Fruit fly (Drosophila melanogaster): ENCODE measurements around the gene Tom20.

Tom20 gene

dm6 chr3L:20002482-20003234, 2.2 kb downstream of the Tom20 start, which contains the start of gene CG7668 (continued):
- TF ChIP-seq ash1 (GFP tag; optimal IDR thresholded peaks at IDR 0.05), result no peak
- peak; percentile 89 for TF ChIP-seq seq (GFP tag; IDR thresholded peaks at IDR 0.05)
- peak; percentile 97 for TF ChIP-seq Ets65A (GFP tag)
- peak; percentile 23 for TF ChIP-seq CG1647 (GFP tag; optimal IDR thresholded peaks at IDR 0.05)
- TF ChIP-seq Drgx (GFP tag; IDR thresholded peaks at IDR 0.05), result peak; percentile 90
- TF ChIP-seq CG9437 (GFP tag; optimal IDR thresholded peaks at IDR 0.05), result peak; percentile 75
- peak; percentile 93 for TF ChIP-seq CG2120 (GFP tag; optimal IDR thresholded peaks at IDR 0.05)
- peak; percentile 82 for TF ChIP-seq odd (GFP tag; optimal IDR thresholded peaks at IDR 0.05)
- peak; percentile 13; the same call in 1 of the 3 replicates for TF ChIP-seq CG34224 (GFP tag; IDR thresholded peaks at IDR 0.05; ENCODE audit: partially characterized antibody)
- TF ChIP-seq tap (tag; optimal IDR thresholded peaks at IDR 0.05), result peak; percentile 91
- peak; percentile 28 for TF ChIP-seq grn (GFP tag; optimal IDR thresholded peaks at IDR 0.05)
- TF ChIP-seq CG1529 (GFP tag; optimal IDR thresholded peaks at IDR 0.05), result peak; percentile 85
- peak; percentile 85 for TF ChIP-seq esg (GFP tag; conservative IDR thresholded peaks at IDR 0.05)
- TF ChIP-seq CG10565 (GFP tag; optimal IDR thresholded peaks at IDR 0.05), result peak; percentile 53
- TF ChIP-seq Awh (GFP tag; IDR thresholded peaks at IDR 0.05), result no peak
- TF ChIP-seq CG4820 (GFP tag; optimal IDR thresholded peaks at IDR 0.05), result peak; percentile 86
- no peak for TF ChIP-seq GATAe (GFP tag; conservative IDR thresholded peaks at IDR 0.05)
- TF ChIP-seq Adf1 (GFP tag; IDR thresholded peaks at IDR 0.05), result peak; percentile 61
- TF ChIP-seq Fer3 (tag; optimal IDR thresholded peaks at IDR 0.05), result peak; percentile 93
- peak; percentile 92 for TF ChIP-seq CG14710 (tag; optimal IDR thresholded peaks at IDR 0.05)
- no peak for TF ChIP-seq Dfd (GFP tag; optimal IDR thresholded peaks at IDR 0.05)
- TF ChIP-seq CG4617 (GFP tag; optimal IDR thresholded peaks at IDR 0.05; ENCODE audit: borderline replicate concordance), result peak; percentile 85
- TF ChIP-seq Meics (GFP tag; optimal IDR thresholded peaks at IDR 0.05), result peak; percentile 91
- TF ChIP-seq CG6683 (GFP tag; optimal IDR thresholded peaks at IDR 0.05), result peak; percentile 60
- peak; percentile 94 for TF ChIP-seq CG12659 (GFP tag; optimal IDR thresholded peaks at IDR 0.05)
- peak; percentile 85 for TF ChIP-seq Six4 (GFP tag; optimal IDR thresholded peaks at IDR 0.05)
- TF ChIP-seq CG7786 (GFP tag; optimal IDR thresholded peaks at IDR 0.05), result peak; percentile 80
- peak; percentile 78 for TF ChIP-seq CG12104 (GFP tag; optimal IDR thresholded peaks at IDR 0.05)
- TF ChIP-seq CG11695 (GFP tag; IDR thresholded peaks at IDR 0.05), result peak; percentile 93
- TF ChIP-seq Hey (tag; optimal IDR thresholded peaks at IDR 0.05), result no peak
- peak; percentile 58 for TF ChIP-seq CG4282 (GFP tag; optimal IDR thresholded peaks at IDR 0.05)
- TF ChIP-seq gcm2 (GFP tag; optimal IDR thresholded peaks at IDR 0.05), result peak; percentile 77
- peak; percentile 83 for TF ChIP-seq CG2889 (GFP tag; IDR thresholded peaks at IDR 0.05)
- TF ChIP-seq CG8290 (GFP tag; optimal IDR thresholded peaks at IDR 0.05), result peak; percentile 85
- TF ChIP-seq CG8290 (tag; optimal IDR thresholded peaks at IDR 0.05), result peak in 1 of 2 experiments; percentile 90
- peak; percentile 87 for TF ChIP-seq tgo (GFP tag; IDR thresholded peaks at IDR 0.05)
- TF ChIP-seq ara (GFP tag; IDR thresholded peaks at IDR 0.05), result no peak; the same call in 1 of the 2 replicates
- peak in 1 of 2 experiments; percentile 69 for TF ChIP-seq eve (GFP tag; optimal IDR thresholded peaks at IDR 0.05)
- TF ChIP-seq shn (GFP tag; optimal IDR thresholded peaks at IDR 0.05), result peak; percentile 83
- TF ChIP-seq CG10654 (GFP tag; optimal IDR thresholded peaks at IDR 0.05), result peak; percentile 84
- no peak for TF ChIP-seq mld (GFP tag; IDR thresholded peaks at IDR 0.05; ENCODE audit: partially characterized antibody)
- TF ChIP-seq CG15269 (tag; optimal IDR thresholded peaks at IDR 0.05), result peak; percentile 92
- TF ChIP-seq CG4424 (GFP tag; optimal IDR thresholded peaks at IDR 0.05), result peak; percentile 90
- TF ChIP-seq CG16815 (GFP tag; optimal IDR thresholded peaks at IDR 0.05), result peak; percentile 81
- peak; percentile 25 for TF ChIP-seq Jarid2 (GFP tag; optimal IDR thresholded peaks at IDR 0.05)
- peak; percentile 90 for TF ChIP-seq CG9727 (GFP tag; optimal IDR thresholded peaks at IDR 0.05)
- peak; percentile 95 for TF ChIP-seq PHDP (tag; optimal IDR thresholded peaks at IDR 0.05)
- no peak; the same call in none of the 2 replicates for TF ChIP-seq CG9932 (GFP tag; IDR thresholded peaks at IDR 0.05)
- no peak; the same call in 1 of the 2 replicates for TF ChIP-seq CG4404 (GFP tag; IDR thresholded peaks at IDR 0.05)
- TF ChIP-seq CG6689 (GFP tag; IDR thresholded peaks at IDR 0.05), result peak; percentile 88
